Fruit fly (Drosophila melanogaster) whole organism, prepupa: ENCODE data around the gene CHES-1-like.

Source experiments
- CG11294 ChIP-seq: fragments of 200-800 bp; sonication (Bioruptor generic); IDR thresholded peaks from 2 replicates; pipeline ENCODE4 v1.3.6; 2022; ENCODE audit warnings: missing biosample characterization, missing genetic modification characterization
- CG11762 ChIP-seq: fragments of 200-800 bp; sonication (Bioruptor generic); optimal IDR thresholded peaks from 3 replicates; lab custom pipeline; 2016; ENCODE audit warnings: missing biosample characterization, missing genetic modification characterization; ENCODE audit not compliant: insufficient read depth
- CG1621 ChIP-seq: fragments of 200-800 bp; sonication (Bioruptor generic); optimal IDR thresholded peaks from 3 replicates; lab custom pipeline; 2018; ENCODE audit warnings: missing biosample characterization, mild to moderate bottlenecking, missing genetic modification characterization
- CG32006 ChIP-seq: fragments of 200-800 bp; sonication (Bioruptor generic); optimal IDR thresholded peaks from 3 replicates; lab custom pipeline; 2017; ENCODE audit warnings: missing biosample characterization, mild to moderate bottlenecking, missing genetic modification characterization
- CG3919 ChIP-seq: fragments of 200-800 bp; sonication (Bioruptor generic); optimal IDR thresholded peaks from 3 replicates; lab custom pipeline; 2016; ENCODE audit warnings: missing biosample characterization, missing genetic modification characterization
- CG6808 ChIP-seq: fragments of 200-800 bp; sonication (Bioruptor generic); optimal IDR thresholded peaks from 3 replicates; lab custom pipeline; 2017; ENCODE audit warnings: missing biosample characterization, missing genetic modification characterization, mild to moderate bottlenecking, moderate library complexity, missing genetic modification reagents
- CG7368 ChIP-seq: fragments of 200-800 bp; sonication (Bioruptor generic); optimal IDR thresholded peaks from 3 replicates; lab custom pipeline; 2016; ENCODE audit warnings: missing biosample characterization, missing genetic modification characterization
- Eip93F ChIP-seq: fragments of 200-800 bp; sonication (Bioruptor generic); optimal IDR thresholded peaks from 2 replicates; lab custom pipeline; 2016; ENCODE audit warnings: missing biosample characterization, mild to moderate bottlenecking, missing genetic modification characterization
- cyc ChIP-seq: fragments of 200-800 bp; sonication (Bioruptor generic); optimal IDR thresholded peaks from 3 replicates; lab custom pipeline; 2016; ENCODE audit warnings: missing biosample characterization, missing genetic modification characterization
- net ChIP-seq: fragments of 200-800 bp; sonication (Bioruptor generic); optimal IDR thresholded peaks from 3 replicates; lab custom pipeline; 2016; ENCODE audit warnings: missing biosample characterization, missing genetic modification characterization
- salr ChIP-seq, 2 experiments: fragments of 200-800 bp; sonication (Bioruptor generic); optimal IDR thresholded peaks; 3 replicates each; lab custom pipeline; 2016 to 2018; ENCODE audit warnings: missing biosample characterization in 2 of 2, missing genetic modification characterization in 2 of 2, mild to moderate bottlenecking in 1 of 2

DNA sequence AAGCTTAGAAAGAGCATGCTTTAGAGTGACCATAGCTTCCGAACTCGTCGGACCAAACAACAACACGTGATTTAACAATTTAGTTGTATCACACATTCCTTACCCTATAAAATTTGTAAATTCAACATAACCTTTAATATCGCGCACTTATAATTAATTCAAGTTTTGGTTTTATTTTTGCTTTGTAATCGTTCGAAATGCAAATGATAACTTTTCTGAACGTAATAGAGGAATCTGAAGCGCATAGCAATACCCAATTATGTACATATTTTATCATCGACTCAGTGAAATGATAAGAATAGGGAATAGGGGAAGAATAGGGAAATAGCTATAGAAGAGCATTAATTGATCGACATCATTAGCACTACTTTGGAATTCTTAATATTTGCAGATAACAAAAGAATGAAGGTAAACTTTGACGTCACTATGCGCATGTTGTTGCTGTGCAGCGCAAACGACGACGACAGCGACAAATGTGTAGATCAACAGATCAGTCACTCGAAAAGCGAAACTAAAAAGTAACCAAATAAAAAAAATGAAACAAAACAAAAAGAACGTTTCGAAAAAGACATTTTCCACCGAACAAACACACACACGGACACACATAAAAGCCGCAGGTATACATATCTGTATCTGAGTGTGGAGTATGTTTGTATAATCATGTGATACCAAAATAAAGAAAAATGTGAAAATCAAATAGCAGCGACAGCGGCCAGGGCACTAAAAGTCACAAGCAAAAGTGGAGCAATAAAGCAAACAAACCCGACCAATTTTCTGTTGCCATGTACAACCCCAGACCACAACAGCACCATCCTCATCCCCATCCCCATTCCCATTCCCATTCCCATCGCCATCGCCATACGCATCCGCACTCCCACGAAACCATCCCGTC, 1.6 kb downstream of the CHES-1-like start:
- TF ChIP-seq salr (GFP tag; optimal IDR thresholded peaks at IDR 0.05; lab: Kevin White, UChicago): no peak
- no peak for TF ChIP-seq CG1621 (tag; lab: Kevin White, UChicago)
- TF ChIP-seq cyc: no peak
- TF ChIP-seq CG11762 (GFP tag; lab: Kevin White, UChicago): no peak
- TF ChIP-seq CG11294: no peak
- TF ChIP-seq CG3919 (GFP tag; lab: Kevin White, UChicago): no peak
- no peak for TF ChIP-seq CG6808
- TF ChIP-seq CG32006: no peak
- TF ChIP-seq CG7368 (GFP tag; lab: Kevin White, UChicago): no peak
- TF ChIP-seq Eip93F (GFP tag; lab: Kevin White, UChicago): no peak
- no peak for TF ChIP-seq net (GFP tag; lab: Kevin White, UChicago)
